ENCODE assay signal across 2 worm cellular contexts in the genomic region with DNA sequence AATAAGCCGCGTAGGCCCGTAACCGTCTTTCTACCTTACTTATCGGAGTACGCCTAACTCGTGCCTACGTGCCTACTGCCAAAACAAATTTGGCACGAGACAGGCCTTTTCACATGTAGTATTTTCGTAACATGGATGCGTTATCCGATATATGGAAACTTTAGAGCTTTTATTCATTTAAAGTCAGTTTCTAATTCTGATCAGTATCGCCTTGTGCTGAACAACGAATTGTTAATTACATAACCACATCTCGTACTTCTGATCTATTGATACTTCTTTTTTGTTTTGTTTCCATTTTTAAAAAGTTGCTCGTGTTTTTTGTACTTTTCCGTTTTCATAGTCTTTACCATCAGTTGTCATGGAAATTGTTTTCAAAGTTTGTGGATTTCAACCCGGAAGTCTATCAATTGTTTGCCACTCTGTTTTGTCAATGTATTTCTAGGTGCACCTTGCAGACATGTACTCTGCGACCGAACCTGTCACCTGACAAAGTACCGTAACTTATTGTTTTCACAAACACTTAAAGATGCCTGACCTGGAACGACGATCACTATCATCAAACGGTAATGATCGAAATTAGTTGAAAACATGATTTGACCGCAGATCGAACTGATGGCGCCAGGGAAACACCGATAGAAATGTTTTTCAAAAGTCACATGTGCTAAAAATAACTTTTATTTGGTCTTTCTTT.
TF ChIP-seq lines count a peak whose summit lies in the region.

No protein-coding gene starts in this region.

TF ChIP-seq in whole organism, L4 larva, 104 proteins besides CTCF, POLR2A, EP300 and RAD21:
- no peak for TF ChIP-seq egl-27 (tag; optimal IDR thresholded peaks at IDR 0.05; lab: Kevin White, UChicago)
- no peak for TF ChIP-seq nhr-76 (tag; optimal IDR thresholded peaks at IDR 0.05; lab: Kevin White, UChicago)
- TF ChIP-seq php-3 (GFP tag; IDR thresholded peaks at IDR 0.05; lab: Robert Waterston, UW): no peak
- TF ChIP-seq mxl-2 (GFP tag; conservative IDR thresholded peaks at IDR 0.05; lab: Robert Waterston, UW): no peak
- no peak for TF ChIP-seq mdl-1 (tag; optimal IDR thresholded peaks at IDR 0.05; lab: Kevin White, UChicago)
- TF ChIP-seq aha-1 (tag; lab: Kevin White, UChicago): peak; percentile 97
- no peak for TF ChIP-seq daf-12 (tag; optimal IDR thresholded peaks at IDR 0.05; lab: Kevin White, UChicago)
TF ChIP-seq in whole organism, L4 larva: peak in this region for 1.

TF ChIP-seq in whole organism, young adult, 124 proteins besides CTCF, POLR2A, EP300 and RAD21:
- TF ChIP-seq ama-1 (optimal IDR thresholded peaks at IDR 0.05; lab: Kevin White, UChicago) (peak; percentile 34), ama-1 (GFP tag; optimal IDR thresholded peaks at IDR 0.05; lab: Kevin White, UChicago) (no peak), ets-4 (GFP tag; optimal IDR thresholded peaks at IDR 0.05; lab: Kevin White, UChicago) (peak; percentile 41), repo-1 (tag; optimal IDR thresholded peaks at IDR 0.05; lab: Kevin White, UChicago) (no peak), F37B4.10 (GFP tag; IDR thresholded peaks at IDR 0.05; lab: Robert Waterston, UW) (0 out of 2 replicates have a peak, but pooled peaks have one; percentile 62)
